Fruit fly (Drosophila melanogaster) whole organism, pupa: ENCODE results near the gene p23.

Source experiments
- CG10348 ChIP-seq: fragments of 200-800 bp; sonication (Bioruptor generic); IDR thresholded peaks from 2 replicates; pipeline ENCODE4 v1.3.6; 2022; ENCODE audit warnings: missing biosample characterization, missing genetic modification characterization
- CG12605 ChIP-seq: fragments of 200-800 bp; sonication (Bioruptor generic); IDR thresholded peaks from 2 replicates; pipeline ENCODE4 v1.3.6; 2022; ENCODE audit warnings: missing biosample characterization, missing genetic modification characterization
- CG13204 ChIP-seq: fragments of 200-800 bp; sonication (Bioruptor generic); optimal IDR thresholded peaks from 2 replicates; lab custom pipeline; 2018; ENCODE audit warnings: missing biosample characterization, mild to moderate bottlenecking, missing genetic modification characterization, moderate library complexity
- CG14655 ChIP-seq: fragments of 200-800 bp; sonication (Bioruptor generic); optimal IDR thresholded peaks from 3 replicates; lab custom pipeline; 2017; ENCODE audit warnings: mild to moderate bottlenecking, missing biosample characterization, missing genetic modification reagents, missing genetic modification characterization
- CG15710 ChIP-seq: fragments of 200-800 bp; sonication (Bioruptor generic); optimal IDR thresholded peaks from 2 replicates; lab custom pipeline; 2018; ENCODE audit warnings: missing biosample characterization, mild to moderate bottlenecking, missing genetic modification characterization, moderate library complexity
- CG17806 ChIP-seq: fragments of 200-800 bp; sonication (Bioruptor generic); optimal IDR thresholded peaks from 2 replicates; lab custom pipeline; 2018; ENCODE audit warnings: missing biosample characterization, mild to moderate bottlenecking, missing genetic modification characterization, moderate library complexity
- CG32121 ChIP-seq: fragments of 200-800 bp; sonication (Bioruptor generic); IDR thresholded peaks from 2 replicates; pipeline ENCODE4 v1.3.6; 2022; ENCODE audit warnings: missing biosample characterization, missing genetic modification characterization
- CG34367 ChIP-seq: fragments of 200-800 bp; sonication (Bioruptor generic); optimal IDR thresholded peaks from 2 replicates; lab custom pipeline; 2018; ENCODE audit warnings: missing biosample characterization, mild to moderate bottlenecking, missing genetic modification characterization
- CG4496 ChIP-seq: fragments of 200-800 bp; sonication (Bioruptor generic); IDR thresholded peaks from 3 replicates; pipeline ENCODE4 v1.3.6; 2022; ENCODE audit warnings: missing biosample characterization, missing genetic modification characterization
- CG8159 ChIP-seq: fragments of 200-800 bp; sonication (Bioruptor generic); optimal IDR thresholded peaks from 3 replicates; lab custom pipeline; 2018; ENCODE audit warnings: missing biosample characterization, mild to moderate bottlenecking, missing genetic modification characterization, moderate library complexity
- CG8301 ChIP-seq: fragments of 200-800 bp; sonication (Bioruptor generic); optimal IDR thresholded peaks from 2 replicates; lab custom pipeline; 2018; ENCODE audit warnings: missing biosample characterization, mild to moderate bottlenecking, missing genetic modification characterization
- CG9948 ChIP-seq: fragments of 200-800 bp; sonication (Bioruptor generic); optimal IDR thresholded peaks from 2 replicates; lab custom pipeline; 2018; ENCODE audit warnings: missing biosample characterization, mild to moderate bottlenecking, missing genetic modification characterization, moderate library complexity
- D1 ChIP-seq: fragments of 200-800 bp; sonication (Bioruptor generic); optimal IDR thresholded peaks from 2 replicates; lab custom pipeline; 2018; ENCODE audit warnings: missing biosample characterization, mild to moderate bottlenecking, missing genetic modification characterization, moderate library complexity
- EcR ChIP-seq: fragments of 200-800 bp; sonication (Bioruptor generic); optimal IDR thresholded peaks from 3 replicates; lab custom pipeline; 2019; ENCODE audit warnings: missing biosample characterization, missing genetic modification characterization, mild to moderate bottlenecking, moderate library complexity, missing genetic modification reagents
- Ets98B ChIP-seq: fragments of 200-800 bp; sonication (Bioruptor generic); IDR thresholded peaks from 2 replicates; pipeline ENCODE4 v1.3.6; 2022; ENCODE audit warnings: missing biosample characterization, missing genetic modification characterization
- Pif1A ChIP-seq: fragments of 200-800 bp; sonication (Bioruptor generic); optimal IDR thresholded peaks from 3 replicates; lab custom pipeline; 2016; ENCODE audit warnings: missing biosample characterization, missing genetic modification characterization
- Pif1B ChIP-seq: fragments of 200-800 bp; sonication (Bioruptor generic); optimal IDR thresholded peaks from 3 replicates; lab custom pipeline; 2016; ENCODE audit warnings: missing biosample characterization, missing genetic modification characterization
- Snoo ChIP-seq: fragments of 200-800 bp; sonication (Bioruptor generic); optimal IDR thresholded peaks from 3 replicates; lab custom pipeline; 2017; ENCODE audit warnings: missing biosample characterization, mild to moderate bottlenecking, missing genetic modification characterization, inconsistent platforms
- fd96Ca ChIP-seq: fragments of 200-800 bp; sonication (Bioruptor generic); IDR thresholded peaks from 3 replicates; pipeline ENCODE4 v1.3.6; 2022; ENCODE audit warnings: missing biosample characterization, missing genetic modification characterization
- gl ChIP-seq: fragments of 200-800 bp; sonication (Bioruptor generic); optimal IDR thresholded peaks from 2 replicates; lab custom pipeline; 2018; ENCODE audit warnings: missing biosample characterization, mild to moderate bottlenecking, missing genetic modification characterization
- rn ChIP-seq: fragments of 200-800 bp; sonication (Bioruptor generic); IDR thresholded peaks from 2 replicates; pipeline ENCODE4 v1.3.6; 2022; ENCODE audit warnings: missing biosample characterization, missing genetic modification characterization

The p23 gene

dm6 chr3R:9665405-9665804 is 12.3 kb upstream of the p23 start:
- TF ChIP-seq CG34367: no peak
- no peak for TF ChIP-seq Ets98B (GFP tag; lab: Robert Waterston, UW)
- no peak for TF ChIP-seq Snoo (tag; lab: Kevin White, UChicago)
- no peak for TF ChIP-seq CG13204 (GFP tag; lab: Kevin White, UChicago)
- TF ChIP-seq D1 (tag; lab: Kevin White, UChicago): no peak
- TF ChIP-seq CG10348 (GFP tag; lab: Robert Waterston, UW): no peak
- TF ChIP-seq fd96Ca (GFP tag; lab: Robert Waterston, UW): no peak
- no peak for TF ChIP-seq CG4496 (GFP tag; lab: Robert Waterston, UW)
- TF ChIP-seq CG14655 (GFP tag; lab: Kevin White, UChicago): no peak
- TF ChIP-seq CG32121: no peak
- no peak for TF ChIP-seq Pif1A (GFP tag; lab: Kevin White, UChicago)
- TF ChIP-seq CG8159 (tag; lab: Kevin White, UChicago): no peak
- no peak for TF ChIP-seq EcR (GFP tag; lab: Kevin White, UChicago)
- TF ChIP-seq Pif1B (GFP tag; lab: Kevin White, UChicago): no peak
- no peak for TF ChIP-seq CG12605
- TF ChIP-seq CG15710 (tag; lab: Kevin White, UChicago): no peak

dm6 chr3R:9673207-9673606 is 4.5 kb upstream of the p23 start:
- TF ChIP-seq CG8159 (tag; lab: Kevin White, UChicago) (no peak), Ets98B (GFP tag; lab: Robert Waterston, UW) (no peak), CG4496 (GFP tag; lab: Robert Waterston, UW) (no peak), Snoo (tag; lab: Kevin White, UChicago) (no peak), CG8301 (tag; lab: Kevin White, UChicago) (no peak), Pif1A (GFP tag; lab: Kevin White, UChicago) (no peak), D1 (tag; lab: Kevin White, UChicago) (no peak), EcR (GFP tag; lab: Kevin White, UChicago) (no peak), fd96Ca (GFP tag; lab: Robert Waterston, UW) (no peak), CG9948 (no peak), CG13204 (GFP tag; lab: Kevin White, UChicago) (no peak), Pif1B (GFP tag; lab: Kevin White, UChicago) (no peak), CG10348 (GFP tag; lab: Robert Waterston, UW) (no peak), CG12605 (no peak), CG17806 (tag; lab: Kevin White, UChicago) (no peak), CG15710 (tag; lab: Kevin White, UChicago) (no peak), CG32121 (no peak)

- TF ChIP-seq rn (GFP tag; lab: Robert Waterston, UW) (no peak), CG34367 (no peak), gl (no peak), CG9948 (no peak), CG15710 (tag; lab: Kevin White, UChicago) (no peak)
These were observed 3.5 kb upstream of the p23 start, which contains the start of gene Dhc1 for dm6 chr3R:9674196-9674693. TSS of gene Dhc1 (minus strand) at chr3R:9674643.

- TF ChIP-seq CG12605 (peak; percentile 41; the same call in 1 of the 2 replicates), gl (no peak)
- TF ChIP-seq, all 21 proteins: peak for 1
These were observed 2.7 kb upstream of the p23 start, which contains the start of gene Nepl12 for dm6 chr3R:9674968-9675573. TSS of gene Nepl12 (plus strand) at chr3R:9675523.

- TF ChIP-seq CG10348 (GFP tag; lab: Robert Waterston, UW) (no peak), gl (no peak), CG8301 (tag; lab: Kevin White, UChicago) (no peak), Snoo (tag; lab: Kevin White, UChicago) (no peak), EcR (GFP tag; lab: Kevin White, UChicago) (no peak), rn (GFP tag; lab: Robert Waterston, UW) (no peak), CG15710 (tag; lab: Kevin White, UChicago) (no peak), CG4496 (GFP tag; lab: Robert Waterston, UW) (no peak), Pif1B (GFP tag; lab: Kevin White, UChicago) (no peak), Pif1A (GFP tag; lab: Kevin White, UChicago) (no peak), CG32121 (no peak)
These were observed 2.0 kb downstream of the p23 start, which contains the start of gene nmdyn-D7 for dm6 chr3R:9679746-9680145. TSS of gene nmdyn-D7 (plus strand) at chr3R:9679939.

- TF ChIP-seq Ets98B (GFP tag; lab: Robert Waterston, UW) (no peak), rn (GFP tag; lab: Robert Waterston, UW) (no peak), CG10348 (GFP tag; lab: Robert Waterston, UW) (no peak), Pif1A (GFP tag; lab: Kevin White, UChicago) (no peak), CG13204 (GFP tag; lab: Kevin White, UChicago) (no peak), CG4496 (GFP tag; lab: Robert Waterston, UW) (no peak), fd96Ca (GFP tag; lab: Robert Waterston, UW) (no peak), CG8159 (tag; lab: Kevin White, UChicago) (no peak)
These were observed 5.4 kb downstream of the p23 start for dm6 chr3R:9683064-9683682.
